Worm (Caenorhabditis elegans) whole organism, L1 larva: ENCODE data around the gene tgn-38.
A peak's percentile ranks its signal among the peaks of the same experiment; 100 is the strongest.

Experiments used
- C04F5.9 ChIP-seq: sonication (generic microtip); optimal IDR thresholded peaks from 2 replicates; lab custom pipeline; 2016; ENCODE audit warnings: missing genetic modification characterization, missing compliant biosample characterization
- Y116A8C.19 ChIP-seq: sonication (generic microtip); optimal IDR thresholded peaks from 2 replicates; lab custom pipeline; 2016; ENCODE audit warnings: missing compliant biosample characterization, missing genetic modification characterization, borderline replicate concordance
- aha-1 ChIP-seq: fragments of 150-350 bp; optimal IDR thresholded peaks from 2 replicates; lab custom pipeline; 2014; ENCODE audit warnings: missing biosample characterization, missing genetic modification characterization
- aly-2 ChIP-seq: fragments of 150-350 bp; optimal IDR thresholded peaks from 2 replicates; lab custom pipeline; 2014; ENCODE audit warnings: missing biosample characterization, missing genetic modification characterization
- ama-1 ChIP-seq: fragments of 150-350 bp; optimal IDR thresholded peaks from 2 replicates; lab custom pipeline; 2014
- ceh-8 ChIP-seq: fragments of 200-800 bp; sonication (Bioruptor generic); optimal IDR thresholded peaks from 2 replicates; lab custom pipeline; 2018; ENCODE audit warnings: mild to moderate bottlenecking, missing genetic modification characterization, moderate library complexity, missing compliant biosample characterization
- ceh-88 ChIP-seq: fragments of 200-800 bp; sonication (Bioruptor generic); IDR thresholded peaks from 2 replicates; pipeline ENCODE4 v1.3.6; 2022; ENCODE audit warnings: missing genetic modification characterization, missing compliant biosample characterization
- ceh-90 ChIP-seq: sonication (generic microtip); optimal IDR thresholded peaks from 2 replicates; lab custom pipeline; 2016; ENCODE audit warnings: missing genetic modification characterization, missing compliant biosample characterization
- ces-1 ChIP-seq: fragments of 150-350 bp; optimal IDR thresholded peaks from 2 replicates; lab custom pipeline; 2014; ENCODE audit warnings: missing biosample characterization, missing genetic modification reagents, missing genetic modification characterization
- dpl-1 ChIP-seq, 3 experiments: fragments of 150-350 bp in 2 of 3; sonication (generic microtip) in 1 of 3; optimal IDR thresholded peaks; 2 replicates each; lab custom pipeline; 2014 to 2017; ENCODE audit warnings: missing biosample characterization in 3 of 3, missing genetic modification characterization in 3 of 3, missing genetic modification reagents in 3 of 3
- efl-1 ChIP-seq, 4 experiments: fragments of 150-350 bp; optimal IDR thresholded peaks in 3 of 4; peaks in 1 of 4; 1 replicate in 1 of 4; 2 replicates in 3 of 4; lab custom pipeline; 2014; ENCODE audit warnings: missing biosample characterization in 2 of 4, missing genetic modification characterization in 2 of 4, missing genetic modification reagents in 2 of 4
- efl-3 ChIP-seq: fragments of 200-800 bp; sonication (Bioruptor generic); optimal IDR thresholded peaks from 2 replicates; lab custom pipeline; 2018; ENCODE audit warnings: mild to moderate bottlenecking, missing genetic modification characterization, missing compliant biosample characterization
- egl-13 ChIP-seq: sonication (generic microtip); optimal IDR thresholded peaks from 2 replicates; lab custom pipeline; 2016; ENCODE audit warnings: missing genotype, missing genetic modification reagents, missing genetic modification characterization, missing compliant biosample characterization
- egl-27 ChIP-seq, 2 experiments: fragments of 150-350 bp in 1 of 2; sonication (generic microtip); optimal IDR thresholded peaks; 3 replicates each; lab custom pipeline; 2017 to 2018; ENCODE audit warnings: missing biosample characterization in 2 of 2, missing genetic modification characterization in 2 of 2, missing genetic modification reagents in 2 of 2
- elt-3 ChIP-seq, 6 experiments: fragments of 150-350 bp in 1 of 6; sonication (generic microtip); optimal IDR thresholded peaks; 2 replicates each; lab custom pipeline; 2017 to 2018; ENCODE audit warnings: missing biosample characterization in 6 of 6, missing genetic modification characterization in 6 of 6, inconsistent platforms in 1 of 6
- ets-5 ChIP-seq: fragments of 200-800 bp; sonication (Bioruptor generic); IDR thresholded peaks from 2 replicates; pipeline ENCODE4 v1.3.6; 2022; ENCODE audit warnings: missing genetic modification characterization, missing compliant biosample characterization
- fkh-10 ChIP-seq: sonication (generic microtip); optimal IDR thresholded peaks from 2 replicates; lab custom pipeline; 2017; ENCODE audit warnings: missing biosample characterization, missing genetic modification reagents, missing genetic modification characterization
- fkh-8 ChIP-seq: sonication (generic microtip); optimal IDR thresholded peaks from 2 replicates; lab custom pipeline; 2016; ENCODE audit warnings: mild to moderate bottlenecking, missing genetic modification characterization, missing compliant biosample characterization
- grh-1 ChIP-seq: fragments of 200-800 bp; sonication (Bioruptor generic); IDR thresholded peaks from 2 replicates; pipeline ENCODE4 v1.3.6; 2022; ENCODE audit warnings: missing genetic modification reagents, missing genetic modification characterization, missing compliant biosample characterization
- hlh-17 ChIP-seq: fragments of 200-800 bp; sonication (Bioruptor generic); optimal IDR thresholded peaks from 2 replicates; lab custom pipeline; 2018; ENCODE audit warnings: missing genetic modification characterization, mild to moderate bottlenecking, missing compliant biosample characterization, moderate library complexity, borderline replicate concordance
- irx-1 ChIP-seq: sonication (generic microtip); optimal IDR thresholded peaks from 2 replicates; lab custom pipeline; 2016; ENCODE audit warnings: missing genetic modification characterization, missing compliant biosample characterization
- isw-1 ChIP-seq: fragments of 200-800 bp; sonication (Bioruptor generic); IDR thresholded peaks from 2 replicates; pipeline ENCODE4 v1.3.6; 2022; ENCODE audit warnings: missing genetic modification characterization, missing compliant biosample characterization
- jun-1 ChIP-seq: fragments of 150-350 bp; optimal IDR thresholded peaks from 2 replicates; lab custom pipeline; 2014; ENCODE audit warnings: missing biosample characterization, missing genetic modification reagents, missing genetic modification characterization
- lin-14 ChIP-seq: fragments of 200-800 bp; sonication (Bioruptor generic); optimal IDR thresholded peaks from 2 replicates; lab custom pipeline; 2018; ENCODE audit warnings: mild to moderate bottlenecking, missing genetic modification characterization, moderate library complexity, missing compliant biosample characterization
- lin-15B ChIP-seq: fragments of 150-350 bp; sonication (generic microtip); optimal IDR thresholded peaks from 3 replicates; lab custom pipeline; 2014; ENCODE audit warnings: missing biosample characterization, missing genetic modification characterization
- lin-35 ChIP-seq, 2 experiments: fragments of 150-350 bp; optimal IDR thresholded peaks; 2 replicates each; lab custom pipeline; 2014; ENCODE audit warnings: missing biosample characterization in 2 of 2, missing genetic modification characterization in 2 of 2, missing genetic modification reagents in 2 of 2
- lin-39 ChIP-seq: fragments of 150-350 bp; optimal IDR thresholded peaks from 2 replicates; lab custom pipeline; 2014; ENCODE audit warnings: missing biosample characterization, missing genetic modification reagents, missing genetic modification characterization
- lsy-2 ChIP-seq, 2 experiments: fragments of 150-350 bp; optimal IDR thresholded peaks; 2 replicates each; lab custom pipeline; 2014; ENCODE audit warnings: missing biosample characterization in 2 of 2, missing genetic modification characterization in 2 of 2
- mab-9 ChIP-seq: fragments of 200-800 bp; sonication (Bioruptor generic); IDR thresholded peaks from 2 replicates; pipeline ENCODE4 v1.3.6; 2022; ENCODE audit warnings: missing genetic modification reagents, missing genetic modification characterization, missing compliant biosample characterization
- mdl-1 ChIP-seq, 2 experiments: fragments of 150-350 bp; optimal IDR thresholded peaks; 2 replicates each; lab custom pipeline; 2014 to 2017; ENCODE audit warnings: missing biosample characterization in 2 of 2, missing genetic modification characterization in 2 of 2, inconsistent platforms in 1 of 2
- mef-2 ChIP-seq: fragments of 150-350 bp; optimal IDR thresholded peaks from 2 replicates; lab custom pipeline; 2014; ENCODE audit warnings: missing biosample characterization, missing genetic modification characterization
- mep-1 ChIP-seq: fragments of 150-350 bp; optimal IDR thresholded peaks from 2 replicates; lab custom pipeline; 2014; ENCODE audit warnings: missing biosample characterization, missing genetic modification characterization
- nhr-11 ChIP-seq: fragments of 150-350 bp; optimal IDR thresholded peaks from 2 replicates; lab custom pipeline; 2014; ENCODE audit warnings: missing biosample characterization, missing genetic modification characterization
- nhr-19 ChIP-seq: fragments of 200-800 bp; sonication (Bioruptor generic); conservative IDR thresholded peaks from 2 replicates; pipeline ENCODE4 v1.3.6; 2022; ENCODE audit warnings: missing genetic modification characterization, missing compliant biosample characterization
- nhr-20 ChIP-seq: sonication (generic microtip); optimal IDR thresholded peaks from 2 replicates; lab custom pipeline; 2016; ENCODE audit warnings: mild to moderate bottlenecking, missing genetic modification characterization, missing compliant biosample characterization
- nhr-28 ChIP-seq: fragments of 150-350 bp; optimal IDR thresholded peaks from 2 replicates; lab custom pipeline; 2014; ENCODE audit warnings: missing biosample characterization, missing genetic modification characterization
- nhr-47 ChIP-seq: sonication (generic microtip); optimal IDR thresholded peaks from 2 replicates; lab custom pipeline; 2016; ENCODE audit warnings: mild to moderate bottlenecking, missing genetic modification characterization, moderate library complexity, missing compliant biosample characterization
- nhr-71 ChIP-seq: sonication (generic microtip); optimal IDR thresholded peaks from 2 replicates; lab custom pipeline; 2016; ENCODE audit warnings: mild to moderate bottlenecking, missing genetic modification characterization, moderate library complexity, missing compliant biosample characterization
- nhr-77 ChIP-seq: fragments of 150-350 bp; optimal IDR thresholded peaks from 2 replicates; lab custom pipeline; 2014; ENCODE audit warnings: missing biosample characterization, missing genetic modification characterization
- nhr-90 ChIP-seq: sonication (generic microtip); optimal IDR thresholded peaks from 2 replicates; lab custom pipeline; 2016; ENCODE audit warnings: mild to moderate bottlenecking, missing genetic modification characterization, missing compliant biosample characterization; ENCODE audit not compliant: poor library complexity
- pag-3 ChIP-seq: sonication (generic microtip); optimal IDR thresholded peaks from 2 replicates; lab custom pipeline; 2017; ENCODE audit warnings: missing genetic modification characterization, mild to moderate bottlenecking, missing compliant biosample characterization, antibody characterized with exemption, borderline replicate concordance; ENCODE audit not compliant: insufficient read depth
- rnt-1 ChIP-seq: sonication (generic microtip); optimal IDR thresholded peaks from 2 replicates; lab custom pipeline; 2016; ENCODE audit warnings: mild to moderate bottlenecking, missing genetic modification characterization, moderate library complexity, missing compliant biosample characterization
- skn-1 ChIP-seq: fragments of 150-350 bp; optimal IDR thresholded peaks from 2 replicates; lab custom pipeline; 2014; ENCODE audit warnings: missing biosample characterization, missing genetic modification characterization
- snpc-4 ChIP-seq: fragments of 150-350 bp; optimal IDR thresholded peaks from 2 replicates; lab custom pipeline; 2014; ENCODE audit warnings: missing biosample characterization, missing genetic modification characterization
- snu-23 ChIP-seq: sonication (generic microtip); optimal IDR thresholded peaks from 2 replicates; lab custom pipeline; 2016; ENCODE audit warnings: missing genetic modification characterization, missing compliant biosample characterization
- sox-4 ChIP-seq: sonication (generic microtip); optimal IDR thresholded peaks from 2 replicates; lab custom pipeline; 2016; ENCODE audit warnings: missing genetic modification characterization, missing compliant biosample characterization
- sup-37 ChIP-seq: fragments of 200-800 bp; sonication (Bioruptor generic); optimal IDR thresholded peaks from 2 replicates; lab custom pipeline; 2018; ENCODE audit warnings: mild to moderate bottlenecking, missing genetic modification characterization, missing compliant biosample characterization
- swsn-7 ChIP-seq: sonication (generic microtip); optimal IDR thresholded peaks from 2 replicates; lab custom pipeline; 2016; ENCODE audit warnings: missing genetic modification characterization, missing compliant biosample characterization
- xbp-1 ChIP-seq: sonication (generic microtip); optimal IDR thresholded peaks from 2 replicates; lab custom pipeline; 2016; ENCODE audit warnings: missing genetic modification characterization, missing compliant biosample characterization
- ztf-4 ChIP-seq: fragments of 150-350 bp; optimal IDR thresholded peaks from 2 replicates; lab custom pipeline; 2014; ENCODE audit warnings: missing biosample characterization, missing genetic modification characterization

tgn-38 gene

DNA sequence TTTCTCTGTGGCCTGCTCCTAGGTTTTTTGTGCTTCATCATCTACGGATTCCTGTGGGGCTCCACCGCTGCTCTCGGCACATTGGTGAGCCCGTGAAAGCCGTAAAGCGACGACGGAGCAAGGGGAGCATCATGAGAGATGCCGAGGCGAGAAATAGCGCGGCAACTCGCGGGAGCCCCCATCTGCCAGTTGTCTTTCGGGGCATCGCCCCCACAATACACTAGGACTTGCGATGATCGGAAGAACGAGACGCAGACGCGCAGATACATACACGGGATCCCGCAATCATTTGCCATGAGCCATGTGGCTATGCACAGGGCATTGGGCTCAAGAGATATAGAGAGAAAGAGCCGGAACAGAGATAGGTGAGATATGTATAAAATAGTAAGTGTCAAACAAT is 18.6 kb downstream of the tgn-38 start (continued):
- no peak for TF ChIP-seq aly-2
- no peak for TF ChIP-seq ztf-4
- no peak for TF ChIP-seq nhr-28 (tag; lab: Kevin White, UChicago)
- no peak for TF ChIP-seq nhr-77
- TF ChIP-seq fkh-8 (tag; lab: Kevin White, UChicago), result no peak
- TF ChIP-seq snpc-4 (tag; lab: Kevin White, UChicago), result no peak
- no peak for TF ChIP-seq mab-9 (GFP tag; lab: Robert Waterston, UW)
- no peak for TF ChIP-seq irx-1
- peak; percentile 55 for TF ChIP-seq nhr-19
- peak; percentile 7 for TF ChIP-seq xbp-1 (tag; lab: Kevin White, UChicago)
- no peak for TF ChIP-seq hlh-17
- TF ChIP-seq swsn-7 (tag; lab: Kevin White, UChicago), result peak; percentile 22
- no peak for TF ChIP-seq aha-1 (tag; lab: Kevin White, UChicago)

DNA sequence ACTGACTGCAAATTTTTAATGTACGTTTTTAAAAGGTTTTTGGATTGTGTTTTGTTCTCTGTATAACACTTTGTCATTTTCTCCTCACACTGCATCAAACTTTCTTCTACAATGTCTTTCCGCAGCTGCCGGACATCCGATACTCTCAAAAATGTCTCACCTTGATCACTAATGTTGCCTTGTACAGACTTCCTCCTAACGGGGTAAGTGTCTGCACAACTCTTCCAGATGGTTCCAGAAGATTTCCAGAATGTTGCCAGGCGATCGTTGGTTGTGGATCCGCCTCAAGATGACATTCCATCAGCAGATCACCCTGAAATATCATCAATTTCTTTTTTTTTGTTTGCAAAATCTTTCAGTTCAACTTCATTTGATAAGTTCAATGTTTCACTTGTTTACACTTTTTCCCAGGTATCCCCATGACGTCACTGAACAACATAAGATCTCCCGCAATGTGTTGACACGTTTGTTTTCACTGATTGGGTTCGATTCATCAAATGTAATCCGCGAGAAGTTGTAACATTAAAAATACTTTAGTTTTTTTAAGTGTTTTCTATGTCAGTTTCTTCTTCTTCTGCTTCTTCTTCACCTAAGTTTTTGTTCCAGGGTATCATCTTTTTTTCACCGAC is 19.8 kb downstream of the tgn-38 start:
- no peak for TF ChIP-seq C04F5.9
- no peak for TF ChIP-seq lin-39
- TF ChIP-seq egl-13 (tag; lab: Kevin White, UChicago), result no peak
- TF ChIP-seq ces-1, result no peak
- no peak for TF ChIP-seq nhr-19
- TF ChIP-seq swsn-7 (tag; lab: Kevin White, UChicago), result no peak
- TF ChIP-seq ceh-8, result no peak
- no peak for TF ChIP-seq lin-15B (tag; lab: Kevin White, UChicago)
- TF ChIP-seq elt-3 (tag; optimal IDR thresholded peaks at IDR 0.05; lab: Kevin White, UChicago), result no peak
- no peak for TF ChIP-seq snpc-4 (tag; lab: Kevin White, UChicago)
- no peak for TF ChIP-seq ceh-88 (GFP tag; lab: Robert Waterston, UW)
- TF ChIP-seq mep-1 (tag; lab: Kevin White, UChicago), result no peak
- TF ChIP-seq Y116A8C.19 (tag; lab: Kevin White, UChicago), result no peak
- no peak for TF ChIP-seq efl-1 (optimal IDR thresholded peaks at IDR 0.05; lab: Kevin White, UChicago)
- TF ChIP-seq efl-1 (GFP tag; optimal IDR thresholded peaks at IDR 0.05 in 1 of 2; lab: Kevin White, UChicago), result peak in 1 of 2 experiments; percentile 41
- no peak for TF ChIP-seq jun-1 (tag; lab: Kevin White, UChicago)
- no peak for TF ChIP-seq snu-23 (GFP tag; lab: Kevin White, UChicago)
- no peak for TF ChIP-seq lsy-2 (tag; optimal IDR thresholded peaks at IDR 0.05; lab: Kevin White, UChicago)
- TF ChIP-seq mdl-1 (tag; optimal IDR thresholded peaks at IDR 0.05; lab: Kevin White, UChicago), result peak in 1 of 2 experiments; percentile 13
- TF ChIP-seq aly-2, result no peak
- no peak for TF ChIP-seq aha-1 (tag; lab: Kevin White, UChicago)
- TF ChIP-seq ztf-4, result no peak
- no peak for TF ChIP-seq fkh-10 (GFP tag; lab: Kevin White, UChicago)
- TF ChIP-seq isw-1 (GFP tag; lab: Robert Waterston, UW), result no peak
- no peak for TF ChIP-seq mef-2 (tag; lab: Kevin White, UChicago)
- TF ChIP-seq ceh-90 (tag; lab: Kevin White, UChicago), result no peak
- no peak for TF ChIP-seq ama-1 (lab: Kevin White, UChicago)
- TF ChIP-seq egl-27 (tag; optimal IDR thresholded peaks at IDR 0.05; lab: Kevin White, UChicago), result no peak
- TF ChIP-seq sox-4 (tag; lab: Kevin White, UChicago), result no peak
- TF ChIP-seq lin-35 (GFP tag; optimal IDR thresholded peaks at IDR 0.05; lab: Kevin White, UChicago), result no peak
- TF ChIP-seq dpl-1 (GFP tag; optimal IDR thresholded peaks at IDR 0.05; lab: Kevin White, UChicago), result no peak
- no peak for TF ChIP-seq ets-5
- TF ChIP-seq nhr-47 (tag; lab: Kevin White, UChicago), result no peak
- TF ChIP-seq rnt-1 (tag; lab: Kevin White, UChicago), result peak; percentile 5
- no peak for TF ChIP-seq efl-3
- TF ChIP-seq pag-3 (tag; lab: Kevin White, UChicago), result no peak
- no peak for TF ChIP-seq sup-37 (GFP tag; lab: Kevin White, UChicago)
- TF ChIP-seq nhr-20 (tag; lab: Kevin White, UChicago), result no peak
- TF ChIP-seq nhr-11 (tag; lab: Kevin White, UChicago), result no peak
- TF ChIP-seq skn-1 (tag; lab: Kevin White, UChicago), result no peak
- TF ChIP-seq grh-1, result no peak
- TF ChIP-seq lin-14 (GFP tag; lab: Kevin White, UChicago), result peak; percentile 44
- TF ChIP-seq mab-9 (GFP tag; lab: Robert Waterston, UW), result no peak
- TF ChIP-seq nhr-90 (tag; lab: Kevin White, UChicago), result no peak
- TF ChIP-seq nhr-71, result peak; percentile 33
